Worm (Caenorhabditis elegans) whole organism, L4 larva: ENCODE data around the gene F59E11.6.

Source experiments
- aha-1 ChIP-seq: fragments of 150-350 bp; peaks from one replicate; lab custom pipeline; 2014; ENCODE audit warnings: missing biosample characterization, missing genetic modification characterization
- ceh-62 ChIP-seq: sonication (generic microtip); optimal IDR thresholded peaks from 2 replicates; lab custom pipeline; 2017; ENCODE audit warnings: missing biosample characterization, missing genetic modification characterization
- ceh-82 ChIP-seq: sonication (generic microtip); optimal IDR thresholded peaks from 2 replicates; lab custom pipeline; 2017; ENCODE audit warnings: missing biosample characterization, missing genetic modification characterization
- dmd-8 ChIP-seq: fragments of 200-800 bp; sonication (Bioruptor generic); IDR thresholded peaks from 2 replicates; pipeline ENCODE4 v1.3.6; 2022; ENCODE audit warnings: missing genetic modification characterization, missing compliant biosample characterization
- fkh-10 ChIP-seq: fragments of 150-350 bp; optimal IDR thresholded peaks from 2 replicates; lab custom pipeline; 2014; ENCODE audit warnings: missing biosample characterization, missing genetic modification reagents, missing genetic modification characterization
- gei-8 ChIP-seq: fragments of 200-800 bp; sonication (Bioruptor generic); optimal IDR thresholded peaks from 2 replicates; lab custom pipeline; 2018; ENCODE audit warnings: mild to moderate bottlenecking, missing genetic modification characterization, missing compliant biosample characterization
- lsy-2 ChIP-seq, 2 experiments: fragments of 150-350 bp in 1 of 2; sonication (generic microtip) in 1 of 2; optimal IDR thresholded peaks; 2 replicates each; lab custom pipeline; 2014 to 2017; ENCODE audit warnings: missing biosample characterization in 2 of 2, missing genetic modification characterization in 2 of 2
- snpc-4 ChIP-seq: fragments of 150-350 bp; optimal IDR thresholded peaks from 2 replicates; lab custom pipeline; 2014; ENCODE audit warnings: missing biosample characterization, missing genetic modification characterization
- zip-11 ChIP-seq: fragments of 200-800 bp; sonication (Bioruptor generic); IDR thresholded peaks from 2 replicates; pipeline ENCODE4 v1.3.6; 2022; ENCODE audit warnings: missing genetic modification characterization, missing compliant biosample characterization

- no peak for TF ChIP-seq fkh-10 (GFP tag; lab: Kevin White, UChicago)
- TF ChIP-seq zip-11 = no peak
- TF ChIP-seq ceh-62 (tag; lab: Kevin White, UChicago) = no peak
- no peak for TF ChIP-seq dmd-8 (GFP tag; lab: Robert Waterston, UW)
- TF ChIP-seq lsy-2 (tag; optimal IDR thresholded peaks at IDR 0.05; lab: Kevin White, UChicago) = no peak
- TF ChIP-seq snpc-4 (tag; lab: Kevin White, UChicago) = no peak
- TF ChIP-seq ceh-82 (tag; lab: Kevin White, UChicago) = no peak
- TF ChIP-seq gei-8 = no peak
- TF ChIP-seq aha-1 (tag; lab: Kevin White, UChicago) = no peak
Observed at ce11 chrV:9016479-9016878, 24.9 kb downstream of the F59E11.6 start, which contains the start of gene oac-40.
